Fruit fly (Drosophila melanogaster): Measurements from ENCODE around the gene CG13029.

dm6 chr3L:16824725-16825124, 35.7 kb upstream of the CG13029 start:
- TF ChIP-seq Eip78C (GFP tag) (no peak), spab (GFP tag; optimal IDR thresholded peaks at IDR 0.05) (no peak), Hr39 (GFP tag; optimal IDR thresholded peaks at IDR 0.05) (no peak), CG8319 (GFP tag; optimal IDR thresholded peaks at IDR 0.05) (no peak), fd85E (GFP tag; optimal IDR thresholded peaks at IDR 0.05) (no peak), ss (GFP tag; optimal IDR thresholded peaks at IDR 0.05) (no peak), Sox15 (GFP tag; optimal IDR thresholded peaks at IDR 0.05) (no peak), Sox102F (GFP tag; optimal IDR thresholded peaks at IDR 0.05) (no peak), OdsH (GFP tag; optimal IDR thresholded peaks at IDR 0.05) (no peak), Ets96B (tag; optimal IDR thresholded peaks at IDR 0.05) (no peak), net (GFP tag; optimal IDR thresholded peaks at IDR 0.05) (no peak), salr (GFP tag; optimal IDR thresholded peaks at IDR 0.05) (no peak), CG10669 (GFP tag; optimal IDR thresholded peaks at IDR 0.05) (no peak)
